Worm (Caenorhabditis elegans): ENCODE measurements around the gene clik-1.
A peak's percentile ranks its signal among the peaks of the same experiment; 100 is the strongest.

Gene clik-1

ce11 chrV:6803992-6804391 is 35.5 kb upstream of the clik-1 start, which contains the start of gene dmsr-11:
TSS of gene dmsr-11 (minus strand) at chrV:6804092.
- no peak for TF ChIP-seq sem-4 (tag; optimal IDR thresholded peaks at IDR 0.05)
- no peak for TF ChIP-seq unc-55 (GFP tag; optimal IDR thresholded peaks at IDR 0.05)
- no peak for TF ChIP-seq nhr-25 (tag; optimal IDR thresholded peaks at IDR 0.05)
- no peak for TF ChIP-seq nhr-11 (tag; optimal IDR thresholded peaks at IDR 0.05)
- TF ChIP-seq ama-1 (optimal IDR thresholded peaks at IDR 0.05): no peak
- no peak for TF ChIP-seq R02D3.7 (tag; optimal IDR thresholded peaks at IDR 0.05)
- TF ChIP-seq peb-1 (tag; optimal IDR thresholded peaks at IDR 0.05): no peak
- TF ChIP-seq egl-27 (tag; optimal IDR thresholded peaks at IDR 0.05): no peak
- TF ChIP-seq skn-1 (tag; optimal IDR thresholded peaks at IDR 0.05): no peak
- no peak for TF ChIP-seq dmd-4 (tag; optimal IDR thresholded peaks at IDR 0.05)
- no peak for TF ChIP-seq mdl-1 (tag; optimal IDR thresholded peaks at IDR 0.05)
- TF ChIP-seq sma-3 (GFP tag; optimal IDR thresholded peaks at IDR 0.05): no peak

ce11 chrV:6801850-6802249 is 33.3 kb upstream of the clik-1 start, which contains the start of gene dmsr-10:
TSS of gene dmsr-10 (minus strand) at chrV:6801950.
- no peak for TF ChIP-seq lin-39 (tag; optimal IDR thresholded peaks at IDR 0.05)
- TF ChIP-seq unc-55 (GFP tag; optimal IDR thresholded peaks at IDR 0.05): no peak
- no peak for TF ChIP-seq unc-62 (GFP tag; optimal IDR thresholded peaks at IDR 0.05)
- TF ChIP-seq sma-9 (GFP tag; optimal IDR thresholded peaks at IDR 0.05): no peak
- no peak for TF ChIP-seq sma-9 (tag; optimal IDR thresholded peaks at IDR 0.05)
- no peak for TF ChIP-seq Y55F3AM.14 (GFP tag; optimal IDR thresholded peaks at IDR 0.05)
- no peak for TF ChIP-seq nhr-21 (tag; optimal IDR thresholded peaks at IDR 0.05)
- no peak for TF ChIP-seq alr-1 (tag; optimal IDR thresholded peaks at IDR 0.05)
- no peak for TF ChIP-seq nhr-11 (tag; optimal IDR thresholded peaks at IDR 0.05)
- TF ChIP-seq nhr-6 (tag; optimal IDR thresholded peaks at IDR 0.05): no peak
- TF ChIP-seq gmeb-1 (tag; optimal IDR thresholded peaks at IDR 0.05): no peak
- TF ChIP-seq zag-1 (tag; optimal IDR thresholded peaks at IDR 0.05): no peak
- TF ChIP-seq elt-3 (tag; optimal IDR thresholded peaks at IDR 0.05): no peak

- TF ChIP-seq peb-1 (tag; optimal IDR thresholded peaks at IDR 0.05) (no peak), ceh-82 (tag; optimal IDR thresholded peaks at IDR 0.05) (no peak), nhr-237 (tag; optimal IDR thresholded peaks at IDR 0.05) (no peak), elt-3 (tag; optimal IDR thresholded peaks at IDR 0.05) (no peak), nhr-6 (tag; optimal IDR thresholded peaks at IDR 0.05) (no peak), nhr-12 (tag; optimal IDR thresholded peaks at IDR 0.05) (no peak), sem-4 (tag; optimal IDR thresholded peaks at IDR 0.05) (no peak), ztf-1 (GFP tag; conservative IDR thresholded peaks at IDR 0.05) (no peak), egl-27 (tag; optimal IDR thresholded peaks at IDR 0.05) (no peak)
Measured at ce11 chrV:6799564-6799963, 31.0 kb upstream of the clik-1 start, which contains the start of gene dmsr-9. TSS of gene dmsr-9 (minus strand) at chrV:6799664.

ce11 chrV:6796894-6797293 is 28.4 kb upstream of the clik-1 start:
- no peak for TF ChIP-seq nhr-77 (tag; optimal IDR thresholded peaks at IDR 0.05)
- TF ChIP-seq skn-1 (tag; optimal IDR thresholded peaks at IDR 0.05): no peak
- TF ChIP-seq ama-1 (optimal IDR thresholded peaks at IDR 0.05): no peak
- TF ChIP-seq egl-27 (tag; optimal IDR thresholded peaks at IDR 0.05): no peak
- TF ChIP-seq nhr-12 (tag; optimal IDR thresholded peaks at IDR 0.05): no peak
- TF ChIP-seq ztf-11 (tag; optimal IDR thresholded peaks at IDR 0.05): no peak
- no peak for TF ChIP-seq alr-1 (tag; optimal IDR thresholded peaks at IDR 0.05)
- TF ChIP-seq nhr-129 (tag; optimal IDR thresholded peaks at IDR 0.05): peak; percentile 41
- TF ChIP-seq gmeb-1 (tag; optimal IDR thresholded peaks at IDR 0.05): no peak
- TF ChIP-seq fos-1 (tag; optimal IDR thresholded peaks at IDR 0.05): peak; percentile 87
- peak; percentile 31 for TF ChIP-seq crh-2 (tag; optimal IDR thresholded peaks at IDR 0.05)
- TF ChIP-seq nhr-25 (tag; optimal IDR thresholded peaks at IDR 0.05): peak; percentile 41
- no peak for TF ChIP-seq aly-2 (tag; optimal IDR thresholded peaks at IDR 0.05)
- no peak for TF ChIP-seq lin-13 (GFP tag; optimal IDR thresholded peaks at IDR 0.05)
- no peak for TF ChIP-seq dmd-4 (tag; optimal IDR thresholded peaks at IDR 0.05)
- no peak for TF ChIP-seq sma-3 (GFP tag; optimal IDR thresholded peaks at IDR 0.05)
- no peak for TF ChIP-seq Y55F3AM.14 (GFP tag; optimal IDR thresholded peaks at IDR 0.05)
- no peak for TF ChIP-seq ceh-82 (tag; optimal IDR thresholded peaks at IDR 0.05)
- no peak for TF ChIP-seq unc-39 (tag; optimal IDR thresholded peaks at IDR 0.05)
- no peak for TF ChIP-seq nhr-10 (tag; optimal IDR thresholded peaks at IDR 0.05)
- TF ChIP-seq ztf-1 (GFP tag; conservative IDR thresholded peaks at IDR 0.05): no peak
- no peak for TF ChIP-seq zag-1 (tag; optimal IDR thresholded peaks at IDR 0.05)
- TF ChIP-seq lin-39 (tag; optimal IDR thresholded peaks at IDR 0.05): no peak
- no peak for TF ChIP-seq R02D3.7 (tag; optimal IDR thresholded peaks at IDR 0.05)
- TF ChIP-seq lin-11 (tag; optimal IDR thresholded peaks at IDR 0.05): no peak
- no peak for TF ChIP-seq mbf-1 (tag; optimal IDR thresholded peaks at IDR 0.05)
- TF ChIP-seq nhr-11 (tag; optimal IDR thresholded peaks at IDR 0.05): no peak
- no peak for TF ChIP-seq ceh-16 (tag; optimal IDR thresholded peaks at IDR 0.05)
- peak in 1 of 2 experiments; percentile 50 for TF ChIP-seq lsy-2 (tag; optimal IDR thresholded peaks at IDR 0.05)
- TF ChIP-seq ZK546.5 (tag; optimal IDR thresholded peaks at IDR 0.05): no peak
- no peak for TF ChIP-seq nhr-237 (tag; optimal IDR thresholded peaks at IDR 0.05)
- no peak for TF ChIP-seq elt-3 (tag; optimal IDR thresholded peaks at IDR 0.05)
- TF ChIP-seq unc-55 (GFP tag; optimal IDR thresholded peaks at IDR 0.05): peak; percentile 65
- peak; percentile 28 for TF ChIP-seq sem-4 (tag; optimal IDR thresholded peaks at IDR 0.05)
- no peak for TF ChIP-seq snpc-4 (tag; optimal IDR thresholded peaks at IDR 0.05)
- TF ChIP-seq sma-9 (GFP tag; optimal IDR thresholded peaks at IDR 0.05): peak; percentile 56
- TF ChIP-seq sma-9 (tag; optimal IDR thresholded peaks at IDR 0.05): no peak
- TF ChIP-seq blmp-1 (tag; optimal IDR thresholded peaks at IDR 0.05; ENCODE audit: insufficient read depth): no peak
- TF ChIP-seq nhr-21 (tag; optimal IDR thresholded peaks at IDR 0.05): no peak
- TF ChIP-seq unc-62 (GFP tag; optimal IDR thresholded peaks at IDR 0.05): no peak
- TF ChIP-seq C34F6.9 (tag; optimal IDR thresholded peaks at IDR 0.05): peak; percentile 22

All from whole organism, L2 larva.